Comparison of ENCODE assay signal across 1 fruit fly cellular context in genomic region chr3R:25686698-25687420, dm6.
TF ChIP-seq lines count a peak whose summit lies in the region.

TSS of gene CLS (minus strand) at chr3R:25687370.

TF ChIP-seq in whole organism, embryonic, 481 proteins besides CTCF, POLR2A, EP300 and RAD21 (continued from another document):
- peak; percentile 38 for TF ChIP-seq CG1603 (tag; optimal IDR thresholded peaks at IDR 0.05; lab: Kevin White, UChicago)
- TF ChIP-seq ftz-f1 (GFP tag; optimal IDR thresholded peaks at IDR 0.05; lab: Kevin White, UChicago) = peak; percentile 36
- TF ChIP-seq CG3407 (GFP tag; optimal IDR thresholded peaks at IDR 0.05; lab: Kevin White, UChicago) = no peak
- TF ChIP-seq pzg (GFP tag; optimal IDR thresholded peaks at IDR 0.05; lab: Kevin White, UChicago) = peak; percentile 75
